Worm (Caenorhabditis elegans) whole organism, L4 larva: ENCODE results near the gene ech-4.

Source experiments
- F44E2.7 ChIP-seq: fragments of 200-800 bp; sonication (Bioruptor generic); IDR thresholded peaks from 2 replicates; pipeline ENCODE4 v2.1.2; 2022; ENCODE audit warnings: missing genetic modification characterization, missing compliant biosample characterization
- R02D3.7 ChIP-seq: fragments of 150-350 bp; sonication (generic microtip); optimal IDR thresholded peaks from 3 replicates; lab custom pipeline; 2014; ENCODE audit warnings: missing biosample characterization, missing genetic modification characterization
- T26A8.4 ChIP-seq: fragments of 200-800 bp; sonication (Bioruptor generic); IDR thresholded peaks from 2 replicates; pipeline ENCODE4 v1.3.6; 2022; ENCODE audit warnings: missing genetic modification characterization, missing compliant biosample characterization
- Y105C5A.15 ChIP-seq: fragments of 200-800 bp; sonication (Bioruptor generic); IDR thresholded peaks from 2 replicates; pipeline ENCODE4 v1.3.6; 2022; ENCODE audit warnings: missing genetic modification characterization, missing compliant biosample characterization
- Y75B8A.6 ChIP-seq: fragments of 200-800 bp; sonication (Bioruptor generic); IDR thresholded peaks from 2 replicates; pipeline ENCODE4 v1.3.6; 2022; ENCODE audit warnings: missing genetic modification reagents, missing genetic modification characterization, missing compliant biosample characterization
- aha-1 ChIP-seq: fragments of 150-350 bp; peaks from one replicate; lab custom pipeline; 2014; ENCODE audit warnings: missing biosample characterization, missing genetic modification characterization
- arid-1 ChIP-seq: fragments of 200-800 bp; sonication (Bioruptor generic); conservative IDR thresholded peaks from 2 replicates; pipeline ENCODE4 v1.3.6; 2022; ENCODE audit warnings: missing genetic modification reagents, missing genetic modification characterization, missing compliant biosample characterization
- ceh-32 ChIP-seq: sonication (generic microtip); optimal IDR thresholded peaks from 2 replicates; lab custom pipeline; 2016; ENCODE audit warnings: mild to moderate bottlenecking, missing genetic modification characterization, missing compliant biosample characterization; ENCODE audit not compliant: poor library complexity
- ceh-82 ChIP-seq: sonication (generic microtip); optimal IDR thresholded peaks from 2 replicates; lab custom pipeline; 2017; ENCODE audit warnings: missing biosample characterization, missing genetic modification characterization
- ces-1 ChIP-seq: fragments of 150-350 bp; sonication (generic microtip); optimal IDR thresholded peaks from 4 replicates; lab custom pipeline; 2014; ENCODE audit warnings: missing biosample characterization, missing genetic modification reagents, missing genetic modification characterization
- ctbp-1 ChIP-seq: fragments of 200-800 bp; sonication (Bioruptor generic); IDR thresholded peaks from 2 replicates; pipeline ENCODE4 v1.3.6; 2022; ENCODE audit warnings: missing genetic modification reagents, missing genetic modification characterization, missing compliant biosample characterization
- daf-12 ChIP-seq: fragments of 150-350 bp; optimal IDR thresholded peaks from 2 replicates; lab custom pipeline; 2014; ENCODE audit warnings: missing biosample characterization, missing genetic modification reagents, missing genetic modification characterization
- daf-16 ChIP-seq, 3 experiments: sonication (generic microtip); optimal IDR thresholded peaks; 2 replicates each; lab custom pipeline; 2016 to 2017; ENCODE audit warnings: missing genetic modification characterization in 3 of 3, missing genetic modification reagents in 3 of 3, mild to moderate bottlenecking in 2 of 3, missing compliant biosample characterization in 2 of 3, missing biosample characterization in 1 of 3, moderate library complexity in 1 of 3
- daf-8 ChIP-seq: fragments of 200-800 bp; sonication (Bioruptor generic); IDR thresholded peaks from 2 replicates; pipeline ENCODE4 v1.3.6; 2022; ENCODE audit warnings: missing genetic modification characterization, missing compliant biosample characterization
- dmd-6 ChIP-seq: fragments of 200-800 bp; sonication (Bioruptor generic); IDR thresholded peaks from 2 replicates; pipeline ENCODE4 v1.3.6; 2022; ENCODE audit warnings: missing genetic modification reagents, missing genetic modification characterization, missing compliant biosample characterization
- dmd-9 ChIP-seq: fragments of 200-800 bp; sonication (Bioruptor generic); IDR thresholded peaks from 2 replicates; pipeline ENCODE4 v1.3.6; 2022; ENCODE audit warnings: missing genetic modification reagents, missing genetic modification characterization, missing compliant biosample characterization
- dpl-1 ChIP-seq: fragments of 150-350 bp; optimal IDR thresholded peaks from 2 replicates; lab custom pipeline; 2014; ENCODE audit warnings: missing biosample characterization, missing genetic modification reagents, missing genetic modification characterization
- dve-1 ChIP-seq: sonication (generic microtip); optimal IDR thresholded peaks from 2 replicates; lab custom pipeline; 2017; ENCODE audit warnings: antibody characterized with exemption, mild to moderate bottlenecking, missing genetic modification characterization, missing compliant biosample characterization; ENCODE audit not compliant: insufficient read depth
- egl-27 ChIP-seq: sonication (generic microtip); optimal IDR thresholded peaks from 3 replicates; lab custom pipeline; 2017; ENCODE audit warnings: missing biosample characterization, missing genetic modification reagents, missing genetic modification characterization
- egl-43 ChIP-seq: fragments of 200-800 bp; sonication (Bioruptor generic); IDR thresholded peaks from 2 replicates; pipeline ENCODE4 v1.3.6; 2022; ENCODE audit warnings: missing genetic modification reagents, missing genetic modification characterization, missing compliant biosample characterization
- fkh-10 ChIP-seq: fragments of 150-350 bp; optimal IDR thresholded peaks from 2 replicates; lab custom pipeline; 2014; ENCODE audit warnings: missing biosample characterization, missing genetic modification reagents, missing genetic modification characterization
- gei-8 ChIP-seq: fragments of 200-800 bp; sonication (Bioruptor generic); optimal IDR thresholded peaks from 2 replicates; lab custom pipeline; 2018; ENCODE audit warnings: mild to moderate bottlenecking, missing genetic modification characterization, missing compliant biosample characterization
- hlh-11 ChIP-seq: fragments of 200-800 bp; sonication (Bioruptor generic); optimal IDR thresholded peaks from 2 replicates; lab custom pipeline; 2018; ENCODE audit warnings: mild to moderate bottlenecking, missing genetic modification characterization, missing compliant biosample characterization
- hlh-30 ChIP-seq: sonication (generic microtip); optimal IDR thresholded peaks from 2 replicates; lab custom pipeline; 2017; ENCODE audit warnings: antibody characterized with exemption, mild to moderate bottlenecking, missing genetic modification characterization, missing compliant biosample characterization; ENCODE audit not compliant: insufficient read depth
- jun-1 ChIP-seq: fragments of 150-350 bp; optimal IDR thresholded peaks from 2 replicates; lab custom pipeline; 2014; ENCODE audit warnings: missing biosample characterization, missing genetic modification reagents, missing genetic modification characterization
- lim-7 ChIP-seq: fragments of 200-800 bp; sonication (Bioruptor generic); IDR thresholded peaks from 2 replicates; pipeline ENCODE4 v1.3.6; 2022; ENCODE audit warnings: missing genetic modification characterization, missing compliant biosample characterization
- lin-15B ChIP-seq: fragments of 150-350 bp; sonication (generic microtip); optimal IDR thresholded peaks from 3 replicates; lab custom pipeline; 2014; ENCODE audit warnings: missing biosample characterization, missing genetic modification characterization
- lin-29 ChIP-seq: fragments of 200-800 bp; sonication (Bioruptor generic); IDR thresholded peaks from 2 replicates; pipeline ENCODE4 v1.3.6; 2022; ENCODE audit warnings: missing genetic modification reagents, missing genetic modification characterization, missing compliant biosample characterization
- lin-39 ChIP-seq: fragments of 150-350 bp; optimal IDR thresholded peaks from 2 replicates; lab custom pipeline; 2014; ENCODE audit warnings: missing biosample characterization, missing genetic modification reagents, missing genetic modification characterization
- lir-3 ChIP-seq: sonication (generic microtip); optimal IDR thresholded peaks from 2 replicates; lab custom pipeline; 2016; ENCODE audit warnings: mild to moderate bottlenecking, missing genetic modification characterization, missing compliant biosample characterization
- lsy-2 ChIP-seq, 2 experiments: fragments of 150-350 bp in 1 of 2; sonication (generic microtip) in 1 of 2; optimal IDR thresholded peaks; 2 replicates each; lab custom pipeline; 2014 to 2017; ENCODE audit warnings: missing biosample characterization in 2 of 2, missing genetic modification characterization in 2 of 2
- mdt-29 ChIP-seq: fragments of 200-800 bp; sonication (Bioruptor generic); IDR thresholded peaks from 2 replicates; pipeline ENCODE4 v1.3.6; 2022; ENCODE audit warnings: missing genetic modification reagents, missing genetic modification characterization, missing compliant biosample characterization
- mep-1 ChIP-seq: fragments of 150-350 bp; sonication (generic microtip); optimal IDR thresholded peaks from 3 replicates; lab custom pipeline; 2014; ENCODE audit warnings: missing biosample characterization, missing genetic modification characterization
- mes-2 ChIP-seq: sonication (generic microtip); optimal IDR thresholded peaks from 2 replicates; lab custom pipeline; 2016; ENCODE audit warnings: missing genotype, mild to moderate bottlenecking, missing genetic modification characterization, missing compliant biosample characterization; ENCODE audit not compliant: poor library complexity, severe bottlenecking
- mxl-2 ChIP-seq: fragments of 200-800 bp; sonication (Bioruptor generic); conservative IDR thresholded peaks from 2 replicates; pipeline ENCODE4 v1.3.6; 2022; ENCODE audit warnings: missing genetic modification reagents, missing genetic modification characterization, missing compliant biosample characterization
- nhr-102 ChIP-seq: sonication (generic microtip); optimal IDR thresholded peaks from 2 replicates; lab custom pipeline; 2016; ENCODE audit warnings: mild to moderate bottlenecking, missing genetic modification characterization, moderate library complexity, missing compliant biosample characterization
- nhr-11 ChIP-seq: fragments of 150-350 bp; optimal IDR thresholded peaks from 2 replicates; lab custom pipeline; 2014; ENCODE audit warnings: missing biosample characterization, missing genetic modification characterization
- nhr-111 ChIP-seq: fragments of 200-800 bp; sonication (Bioruptor generic); optimal IDR thresholded peaks from 2 replicates; lab custom pipeline; 2018; ENCODE audit warnings: mild to moderate bottlenecking, missing genetic modification characterization, missing compliant biosample characterization
- nhr-25 ChIP-seq: sonication (generic microtip); optimal IDR thresholded peaks from 2 replicates; lab custom pipeline; 2017; ENCODE audit warnings: missing genetic modification characterization, mild to moderate bottlenecking, missing compliant biosample characterization, antibody characterized with exemption, moderate library complexity, borderline replicate concordance; ENCODE audit not compliant: insufficient read depth
- nhr-48 ChIP-seq: sonication (generic microtip); optimal IDR thresholded peaks from 2 replicates; lab custom pipeline; 2016; ENCODE audit warnings: mild to moderate bottlenecking, missing genetic modification characterization, missing compliant biosample characterization
- pqm-1 ChIP-seq: sonication (generic microtip); optimal IDR thresholded peaks from 2 replicates; lab custom pipeline; 2017; ENCODE audit warnings: missing biosample characterization, missing genetic modification characterization
- rbr-2 ChIP-seq: sonication (generic microtip); optimal IDR thresholded peaks from 2 replicates; lab custom pipeline; 2016; ENCODE audit warnings: missing genotype, missing genetic modification characterization, missing compliant biosample characterization
- sdz-12 ChIP-seq: fragments of 200-800 bp; sonication (Bioruptor generic); optimal IDR thresholded peaks from 2 replicates; lab custom pipeline; 2018; ENCODE audit warnings: mild to moderate bottlenecking, missing genetic modification characterization, missing compliant biosample characterization
- snpc-1.2 ChIP-seq: fragments of 200-800 bp; sonication (Bioruptor generic); IDR thresholded peaks from 2 replicates; pipeline ENCODE4 v1.3.6; 2022; ENCODE audit warnings: missing genetic modification reagents, missing genetic modification characterization, missing compliant biosample characterization
- spr-1 ChIP-seq: sonication (generic microtip); optimal IDR thresholded peaks from 2 replicates; lab custom pipeline; 2016; ENCODE audit warnings: mild to moderate bottlenecking, missing genetic modification characterization, missing compliant biosample characterization
- vab-7 ChIP-seq: fragments of 200-800 bp; sonication (Bioruptor generic); IDR thresholded peaks from 2 replicates; pipeline ENCODE4 v1.3.6; 2022; ENCODE audit warnings: missing genetic modification reagents, missing genetic modification characterization, missing compliant biosample characterization
- zfp-2 ChIP-seq: sonication (generic microtip); optimal IDR thresholded peaks from 2 replicates; lab custom pipeline; 2016; ENCODE audit warnings: mild to moderate bottlenecking, missing genetic modification characterization, missing compliant biosample characterization
- zip-11 ChIP-seq: fragments of 200-800 bp; sonication (Bioruptor generic); IDR thresholded peaks from 2 replicates; pipeline ENCODE4 v1.3.6; 2022; ENCODE audit warnings: missing genetic modification characterization, missing compliant biosample characterization
- ztf-7 ChIP-seq: fragments of 150-350 bp; optimal IDR thresholded peaks from 2 replicates; lab custom pipeline; 2014; ENCODE audit warnings: missing biosample characterization, missing genetic modification characterization

ech-4 gene

DNA sequence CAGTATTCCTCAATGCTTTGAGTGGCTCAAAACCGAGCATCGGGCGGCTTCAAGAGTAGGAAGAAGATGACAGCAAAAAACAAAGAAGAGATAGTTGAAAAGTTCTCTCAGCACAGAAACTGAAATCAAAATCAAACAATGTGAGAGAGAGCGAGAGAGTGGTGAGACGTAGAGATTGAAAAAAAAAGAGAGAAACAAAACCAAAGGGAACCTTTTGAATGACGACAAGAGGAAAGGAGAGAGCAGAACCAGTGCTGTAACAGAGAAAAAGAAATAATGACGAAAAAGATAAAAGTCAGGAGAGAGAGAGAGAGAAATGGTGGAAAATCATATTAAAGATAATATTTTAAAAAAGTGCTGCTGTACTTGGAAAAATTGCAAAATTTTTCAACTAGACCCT lies 46.4 kb downstream of the ech-4 start (continued):
- no peak for TF ChIP-seq nhr-102
- no peak for TF ChIP-seq nhr-111 (GFP tag; lab: Kevin White, UChicago)
- no peak for TF ChIP-seq dmd-9 (GFP tag; lab: Robert Waterston, UW)
- no peak for TF ChIP-seq Y75B8A.6
- TF ChIP-seq pqm-1 (tag; lab: Kevin White, UChicago) = peak; percentile 31
- no peak for TF ChIP-seq mxl-2 (GFP tag; lab: Robert Waterston, UW)
- TF ChIP-seq lsy-2 (tag; optimal IDR thresholded peaks at IDR 0.05; lab: Kevin White, UChicago) = peak; percentile 4 to 76
- TF ChIP-seq rbr-2 (tag; lab: Kevin White, UChicago) = no peak
- no peak for TF ChIP-seq ces-1 (GFP tag; lab: Kevin White, UChicago)
- no peak for TF ChIP-seq T26A8.4 (GFP tag; lab: Robert Waterston, UW)
- no peak for TF ChIP-seq lin-29 (GFP tag; lab: Robert Waterston, UW)
- no peak for TF ChIP-seq daf-12 (tag; lab: Kevin White, UChicago)
- no peak for TF ChIP-seq snpc-1.2 (GFP tag; lab: Robert Waterston, UW)
- no peak for TF ChIP-seq nhr-11 (tag; lab: Kevin White, UChicago)
- peak; percentile 53 for TF ChIP-seq mes-2 (tag; lab: Kevin White, UChicago)
- TF ChIP-seq Y105C5A.15 (GFP tag; lab: Robert Waterston, UW) = no peak
- peak; percentile 51 for TF ChIP-seq dmd-6
- TF ChIP-seq vab-7 (GFP tag; lab: Robert Waterston, UW) = no peak
- TF ChIP-seq aha-1 = no peak
- TF ChIP-seq ctbp-1 = no peak
- TF ChIP-seq mep-1 (tag; lab: Kevin White, UChicago) = peak; percentile 29
- TF ChIP-seq zip-11 (GFP tag; lab: Robert Waterston, UW) = no peak
- no peak for TF ChIP-seq mdt-29 (GFP tag; lab: Robert Waterston, UW)
- no peak for TF ChIP-seq gei-8 (GFP tag; lab: Kevin White, UChicago)
- no peak for TF ChIP-seq nhr-48
- TF ChIP-seq egl-27 (tag; lab: Kevin White, UChicago) = no peak
- TF ChIP-seq hlh-11 = peak; percentile 51
- no peak for TF ChIP-seq fkh-10 (GFP tag; lab: Kevin White, UChicago)
- no peak for TF ChIP-seq nhr-25 (tag; lab: Kevin White, UChicago)
- TF ChIP-seq lim-7 = no peak
- no peak for TF ChIP-seq ceh-82 (tag; lab: Kevin White, UChicago)
- no peak for TF ChIP-seq spr-1 (tag; lab: Kevin White, UChicago)
- no peak for TF ChIP-seq F44E2.7 (GFP tag; lab: Robert Waterston, UW)
- TF ChIP-seq, all 104 proteins: peak for 12

DNA sequence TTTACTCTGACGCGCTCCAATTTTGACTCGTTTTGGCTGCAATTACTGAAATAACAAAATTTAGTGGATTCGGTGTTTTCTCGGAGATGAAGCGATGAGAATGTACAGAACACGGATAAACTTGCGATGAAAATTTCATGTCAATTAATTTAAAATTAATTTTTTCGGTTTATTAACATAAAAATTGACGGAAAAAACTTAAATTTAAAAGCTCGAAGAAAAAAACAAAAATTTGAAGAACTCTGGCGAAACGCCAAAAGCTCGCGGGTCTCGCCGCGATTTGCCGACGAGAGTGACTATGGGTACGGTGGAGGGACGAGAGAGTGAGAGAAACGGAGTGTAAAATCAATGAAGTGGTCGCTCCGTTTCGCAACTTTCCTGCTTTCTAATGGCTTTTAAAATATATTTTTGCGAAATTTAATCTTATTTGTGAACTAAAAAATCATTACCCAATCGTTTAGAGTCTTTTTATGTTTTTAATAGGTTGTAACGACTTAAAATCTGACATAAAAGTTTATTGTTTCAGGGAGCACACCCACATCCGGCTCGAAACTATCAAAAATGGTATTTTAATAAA lies 47.9 kb downstream of the ech-4 start, which contains the start of the genes gmps-1 and cap-2:
Gene gmps-1, minus strand, starts transcription at position 51 of the 577 bp plus-strand sequence.
Gene cap-2, plus strand, starts transcription at position 527 of the 577 bp plus-strand sequence.
- TF ChIP-seq lin-39 (tag; lab: Kevin White, UChicago) = peak; percentile 67
- peak; percentile 95 for TF ChIP-seq fkh-10 (GFP tag; lab: Kevin White, UChicago)
- TF ChIP-seq daf-16 (GFP tag; optimal IDR thresholded peaks at IDR 0.05; lab: Kevin White, UChicago) = peak; percentile 42 to 91
- TF ChIP-seq daf-16 (tag; optimal IDR thresholded peaks at IDR 0.05; lab: Kevin White, UChicago) = peak; percentile 60
- no peak for TF ChIP-seq ceh-82 (tag; lab: Kevin White, UChicago)
- peak; percentile 74 for TF ChIP-seq zfp-2
- peak; percentile 43 for TF ChIP-seq lin-15B
- TF ChIP-seq dpl-1 (GFP tag; lab: Kevin White, UChicago) = peak; percentile 91
- peak; percentile 79 for TF ChIP-seq jun-1
- TF ChIP-seq ctbp-1 = peak; percentile 97
- peak; percentile 92 for TF ChIP-seq egl-43 (GFP tag; lab: Robert Waterston, UW)
- TF ChIP-seq ztf-7 (tag; lab: Kevin White, UChicago) = peak; percentile 92
- no peak for TF ChIP-seq daf-8 (GFP tag; lab: Robert Waterston, UW)
- peak; percentile 92 for TF ChIP-seq hlh-30 (tag; lab: Kevin White, UChicago)
- TF ChIP-seq lir-3 (tag; lab: Kevin White, UChicago) = peak; percentile 55
- TF ChIP-seq R02D3.7 (tag; lab: Kevin White, UChicago) = peak; percentile 48
- TF ChIP-seq sdz-12 (GFP tag; lab: Kevin White, UChicago) = peak; percentile 33
- peak; percentile 81 for TF ChIP-seq ceh-32
- TF ChIP-seq dve-1 (tag; lab: Kevin White, UChicago) = peak; percentile 99
- TF ChIP-seq nhr-111 (GFP tag; lab: Kevin White, UChicago) = no peak
- TF ChIP-seq arid-1 (GFP tag; lab: Robert Waterston, UW) = peak; percentile 97
- peak; percentile 76; the same call in 1 of the 2 replicates for TF ChIP-seq mxl-2 (GFP tag; lab: Robert Waterston, UW)
